Fruit fly (Drosophila melanogaster): ENCODE measurements around the gene CG42322.

- TF ChIP-seq CG7987 (GFP tag; optimal IDR thresholded peaks at IDR 0.05) (no peak), pita (GFP tag; optimal IDR thresholded peaks at IDR 0.05) (no peak), CG9797 (GFP tag; optimal IDR thresholded peaks at IDR 0.05) (no peak)
Observed at dm6 chr3R:20773174-20773573, 33.3 kb downstream of the CG42322 start.

Data from whole organism, embryonic.